Fruit fly (Drosophila melanogaster): Measurements from ENCODE around the gene Rrp5.

Rrp5 gene

DNA sequence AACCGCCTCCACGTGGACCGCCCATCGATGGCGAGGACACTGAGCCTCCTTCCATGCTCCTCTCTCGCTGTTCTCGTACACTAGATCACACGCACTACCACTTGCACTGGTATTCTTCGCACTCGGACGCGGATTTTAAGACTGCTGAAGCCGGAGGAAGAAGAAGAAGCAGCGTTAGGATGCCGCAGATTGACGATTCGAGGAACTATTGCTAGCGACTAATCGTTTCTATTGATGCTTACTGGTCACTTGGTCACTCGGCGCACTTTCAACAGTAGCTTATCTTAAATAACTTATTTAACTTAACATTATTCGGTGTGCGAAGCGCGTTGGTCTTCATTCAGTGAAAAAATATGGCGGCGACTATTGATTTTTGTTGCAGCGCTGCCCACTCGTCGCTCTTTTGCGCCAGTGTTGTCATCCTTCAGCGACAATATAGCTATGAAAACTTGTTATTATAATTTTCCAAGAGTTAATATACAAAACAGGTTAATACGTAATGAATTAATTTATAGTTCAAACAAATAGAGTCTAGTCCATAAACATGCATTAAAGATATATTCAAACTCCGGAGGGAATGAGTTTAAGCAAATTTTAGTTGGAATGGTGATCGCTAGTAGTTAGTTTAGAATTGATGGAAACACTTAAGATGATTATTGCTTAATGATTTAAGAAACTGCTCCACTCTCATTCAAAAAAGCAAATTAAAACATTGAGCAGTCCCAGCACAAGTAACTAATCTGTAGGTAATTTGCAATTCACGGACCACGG lies 15.5 kb upstream of the Rrp5 start, which contains the start of the genes CG5746 and CG6454 (continued):
- TF ChIP-seq CG32264 (GFP tag; optimal IDR thresholded peaks at IDR 0.05) (peak; percentile 37), CG9705 (GFP tag; optimal IDR thresholded peaks at IDR 0.05) (peak; percentile 45)

DNA sequence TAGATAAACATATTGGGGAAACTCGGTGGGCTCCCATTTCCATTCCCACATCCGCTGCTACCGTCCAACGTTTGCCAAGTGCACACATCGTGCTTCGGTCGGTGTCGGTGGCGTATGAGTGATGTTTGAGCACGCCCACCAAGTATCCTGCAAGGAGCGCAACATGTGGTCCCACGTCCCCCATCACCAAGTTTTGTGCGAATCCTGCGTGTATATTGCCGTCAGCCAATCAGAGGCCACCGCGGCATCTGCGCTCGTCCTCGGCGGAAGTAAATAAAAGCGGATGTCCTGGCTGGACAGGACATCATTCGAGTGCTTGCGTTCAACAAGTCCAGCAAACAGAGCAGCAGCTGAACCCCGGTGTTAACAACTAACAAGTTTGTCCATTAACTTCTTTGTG lies 8.1 kb upstream of the Rrp5 start, which contains the start of gene Ms:
Ms (plus strand) TSS at position 301 of the 400 bp plus-strand sequence.
- TF ChIP-seq br (GFP tag; optimal IDR thresholded peaks at IDR 0.05) (no peak), CG32264 (GFP tag; optimal IDR thresholded peaks at IDR 0.05) (no peak)

DNA sequence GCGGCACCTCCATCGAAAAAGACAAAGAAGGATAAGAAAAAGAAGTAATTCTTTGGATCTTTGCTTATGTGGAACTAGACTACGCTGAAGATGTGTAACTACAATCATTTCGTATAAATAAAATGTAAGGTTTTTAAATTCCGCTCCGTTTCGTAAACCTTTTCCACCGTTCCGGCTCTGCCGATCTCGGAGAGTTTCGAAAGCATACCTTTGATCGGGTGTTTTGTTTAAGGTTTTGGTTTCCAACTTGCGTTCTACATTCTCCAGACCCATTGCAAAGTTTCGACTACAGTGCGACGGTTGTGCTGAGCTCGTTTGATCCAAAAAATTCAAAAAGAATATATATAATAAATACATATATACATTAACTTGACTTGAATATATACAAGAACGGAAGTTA lies 3.5 kb upstream of the Rrp5 start, which contains the start of gene CG6432:
CG6432 (plus strand) TSS at position 301 of the 400 bp plus-strand sequence.
- TF ChIP-seq Rel (GFP tag; optimal IDR thresholded peaks at IDR 0.05) (no peak), Rel (tag; optimal IDR thresholded peaks at IDR 0.05) (no peak), h (GFP tag; optimal IDR thresholded peaks at IDR 0.05) (no peak), Mio (GFP tag; optimal IDR thresholded peaks at IDR 0.05) (no peak), lola (GFP tag; optimal IDR thresholded peaks at IDR 0.05) (no peak), fru (GFP tag; optimal IDR thresholded peaks at IDR 0.05) (no peak), sv (GFP tag; optimal IDR thresholded peaks at IDR 0.05) (no peak), Hr78 (GFP tag; optimal IDR thresholded peaks at IDR 0.05) (no peak), usp (GFP tag; optimal IDR thresholded peaks at IDR 0.05) (no peak), CrebA (GFP tag; optimal IDR thresholded peaks at IDR 0.05; ENCODE audit: borderline replicate concordance) (no peak), Jra (GFP tag; optimal IDR thresholded peaks at IDR 0.05) (no peak), Hnf4 (GFP tag; optimal IDR thresholded peaks at IDR 0.05) (no peak), rgr (GFP tag; optimal IDR thresholded peaks at IDR 0.05) (no peak), CG32264 (GFP tag; optimal IDR thresholded peaks at IDR 0.05) (no peak), Hr83 (GFP tag; optimal IDR thresholded peaks at IDR 0.05; ENCODE audit: poor library complexity, severe bottlenecking) (no peak)

DNA sequence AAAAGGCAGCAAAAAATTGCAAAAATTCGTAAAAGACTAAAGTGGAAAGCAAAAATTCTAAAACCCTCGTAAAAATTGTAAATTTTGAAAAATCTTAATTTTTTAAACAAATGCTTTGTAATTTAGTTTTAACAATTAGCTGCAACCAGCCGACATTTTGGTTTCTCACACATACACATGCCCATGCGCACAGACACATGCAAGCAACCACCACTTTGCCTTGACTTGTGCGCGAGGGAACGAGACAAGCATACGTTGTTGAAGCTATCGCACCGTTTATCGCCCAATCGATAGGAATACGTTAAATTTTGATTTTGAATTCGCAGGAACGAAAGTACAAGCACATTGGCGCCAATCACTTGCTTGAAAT lies 12.8 kb downstream of the Rrp5 start:
- TF ChIP-seq Mio (GFP tag; optimal IDR thresholded peaks at IDR 0.05) (no peak), Vsx2 (GFP tag; optimal IDR thresholded peaks at IDR 0.05; ENCODE audit: partially characterized antibody) (peak; percentile 96)

DNA sequence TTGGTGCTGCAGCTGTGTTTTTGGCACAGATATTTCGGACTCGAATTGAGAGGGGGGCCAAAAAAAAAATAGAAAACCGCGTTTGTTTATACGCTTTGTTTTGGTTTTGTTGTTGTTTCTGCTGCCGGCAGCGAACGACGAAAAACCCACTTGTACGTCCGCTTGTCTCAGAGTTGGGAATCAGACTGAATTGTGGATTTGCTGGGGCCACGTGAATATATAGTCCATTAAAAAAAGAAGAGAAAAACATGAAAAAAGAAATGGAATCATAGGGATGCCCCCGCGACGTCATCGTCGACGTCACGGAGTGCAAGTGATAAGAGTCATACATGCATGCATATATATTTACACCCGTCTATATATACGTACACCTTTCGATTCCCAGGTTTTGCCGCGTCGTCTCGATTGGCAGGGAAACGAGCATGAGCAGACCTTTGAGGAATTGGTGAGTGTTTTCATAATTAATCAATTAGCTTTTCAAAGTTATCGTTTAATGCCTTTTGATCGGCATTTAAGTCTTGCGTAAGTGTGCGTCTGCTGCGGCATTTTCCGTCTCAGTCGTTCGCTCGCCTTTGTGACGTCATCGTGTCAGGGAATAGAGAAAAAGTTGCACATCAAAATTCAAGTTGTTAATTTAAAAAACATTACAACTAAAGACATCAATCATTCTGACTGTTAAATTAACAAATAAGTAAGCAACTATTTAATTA lies 13.3 kb downstream of the Rrp5 start:
- no peak for TF ChIP-seq brk (GFP tag; optimal IDR thresholded peaks at IDR 0.05)
- no peak for TF ChIP-seq Rel (GFP tag; optimal IDR thresholded peaks at IDR 0.05)
- TF ChIP-seq Rel (tag; optimal IDR thresholded peaks at IDR 0.05): peak; percentile 87
- TF ChIP-seq dmrt93B (GFP tag; optimal IDR thresholded peaks at IDR 0.05): no peak
- no peak for TF ChIP-seq sv (GFP tag; optimal IDR thresholded peaks at IDR 0.05)

DNA sequence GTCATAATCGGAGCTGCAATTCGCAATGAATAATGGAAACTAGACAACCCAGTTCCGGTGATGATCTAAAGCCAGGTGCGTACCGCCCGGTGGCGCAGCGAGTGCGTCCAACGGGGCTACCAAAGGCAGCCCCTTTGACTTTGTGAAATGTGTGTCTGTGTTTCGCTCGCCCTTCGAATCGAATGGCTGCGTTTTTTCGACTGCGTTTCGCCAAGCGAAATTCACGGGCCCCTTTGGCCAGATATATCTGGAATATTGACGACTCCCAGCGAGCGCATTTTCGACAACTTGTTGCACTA lies 14.1 kb downstream of the Rrp5 start:
- TF ChIP-seq Dfd (GFP tag; optimal IDR thresholded peaks at IDR 0.05) (no peak), Hr78 (GFP tag; optimal IDR thresholded peaks at IDR 0.05) (no peak), sage (GFP tag; optimal IDR thresholded peaks at IDR 0.05) (no peak), usp (GFP tag; optimal IDR thresholded peaks at IDR 0.05) (no peak), h (GFP tag; optimal IDR thresholded peaks at IDR 0.05) (no peak), rgr (GFP tag; optimal IDR thresholded peaks at IDR 0.05) (no peak), Rel (GFP tag; optimal IDR thresholded peaks at IDR 0.05) (no peak), Rel (tag; optimal IDR thresholded peaks at IDR 0.05) (no peak), OdsH (GFP tag; optimal IDR thresholded peaks at IDR 0.05) (no peak), HLH106 (tag; optimal IDR thresholded peaks at IDR 0.05) (no peak), jim (GFP tag; optimal IDR thresholded peaks at IDR 0.05) (no peak), sv (GFP tag; optimal IDR thresholded peaks at IDR 0.05) (no peak), Vsx2 (GFP tag; optimal IDR thresholded peaks at IDR 0.05; ENCODE audit: partially characterized antibody) (no peak), GATAd (GFP tag; optimal IDR thresholded peaks at IDR 0.05) (no peak), Abd-B (GFP tag; optimal IDR thresholded peaks at IDR 0.05) (no peak), br (GFP tag; optimal IDR thresholded peaks at IDR 0.05) (no peak), Dif (GFP tag; optimal IDR thresholded peaks at IDR 0.05; ENCODE audit: partially characterized antibody) (no peak)

Data from whole organism, wandering third instar larva.